Fruit fly (Drosophila melanogaster) whole organism, embryonic: ENCODE measurements around the gene Sf3b3.

Source experiments
- BEAF-32 ChIP-seq: fragments of 200-800 bp; sonication (Bioruptor generic); optimal IDR thresholded peaks from 3 replicates; lab custom pipeline; 2017; ENCODE audit warnings: missing biosample characterization, missing genetic modification characterization, mild to moderate bottlenecking, moderate library complexity, missing genetic modification reagents
- C15 ChIP-seq: fragments of 200-800 bp; sonication (Bioruptor generic); IDR thresholded peaks from 3 replicates; pipeline ENCODE4 v1.3.6; 2022; ENCODE audit warnings: missing biosample characterization, missing genetic modification characterization
- CG11456 ChIP-seq: fragments of 200-800 bp; sonication (Bioruptor generic); IDR thresholded peaks from 3 replicates; pipeline ENCODE4 v1.3.6; 2022; ENCODE audit warnings: missing biosample characterization, missing genetic modification characterization
- CG12155 ChIP-seq: fragments of 200-800 bp; sonication (Bioruptor generic); optimal IDR thresholded peaks from 3 replicates; lab custom pipeline; 2016; ENCODE audit warnings: missing biosample characterization, missing genetic modification characterization
- CG12299 ChIP-seq: fragments of 200-800 bp; sonication (Bioruptor generic); optimal IDR thresholded peaks from 2 replicates; lab custom pipeline; 2018; ENCODE audit warnings: missing biosample characterization, mild to moderate bottlenecking, missing genetic modification characterization
- CG12744 ChIP-seq: fragments of 200-800 bp; sonication (Bioruptor generic); optimal IDR thresholded peaks from 2 replicates; lab custom pipeline; 2016; ENCODE audit warnings: missing biosample characterization, missing genetic modification characterization
- CG14014 ChIP-seq: fragments of 200-800 bp; sonication (Bioruptor generic); IDR thresholded peaks from 2 replicates; pipeline ENCODE4 v1.3.6; 2022; ENCODE audit warnings: missing biosample characterization, missing genetic modification characterization
- CG1602 ChIP-seq: fragments of 200-800 bp; sonication (Bioruptor generic); optimal IDR thresholded peaks from 3 replicates; lab custom pipeline; 2016; ENCODE audit warnings: missing biosample characterization, missing genetic modification characterization
- CG16813 ChIP-seq: fragments of 200-800 bp; sonication (Bioruptor generic); IDR thresholded peaks from 3 replicates; pipeline ENCODE4 v1.3.6; 2022; ENCODE audit warnings: missing biosample characterization, missing genetic modification characterization; ENCODE audit not compliant: partially characterized antibody
- CG17568 ChIP-seq: fragments of 200-800 bp; sonication (Bioruptor generic); optimal IDR thresholded peaks from 2 replicates; lab custom pipeline; 2018; ENCODE audit warnings: missing biosample characterization, mild to moderate bottlenecking, missing genetic modification characterization, moderate library complexity
- CG30403 ChIP-seq: fragments of 200-800 bp; sonication (Bioruptor generic); optimal IDR thresholded peaks from 3 replicates; lab custom pipeline; 2016; ENCODE audit warnings: missing biosample characterization, missing genetic modification characterization
- CG3065 ChIP-seq: fragments of 200-800 bp; sonication (Bioruptor generic); optimal IDR thresholded peaks from 2 replicates; lab custom pipeline; 2016; ENCODE audit warnings: missing biosample characterization, missing genetic modification characterization
- CG34224 ChIP-seq: fragments of 200-800 bp; sonication (Bioruptor generic); IDR thresholded peaks from 3 replicates; pipeline ENCODE4 v1.3.6; 2022; ENCODE audit warnings: missing biosample characterization, missing genetic modification characterization; ENCODE audit not compliant: partially characterized antibody
- CG3726 ChIP-seq: fragments of 200-800 bp; sonication (Bioruptor generic); IDR thresholded peaks from 3 replicates; pipeline ENCODE4, ENCODE4 v1.3.6; 2022; ENCODE audit warnings: missing biosample characterization, missing genetic modification characterization
- CG4424 ChIP-seq: fragments of 200-800 bp; sonication (Bioruptor generic); optimal IDR thresholded peaks from 3 replicates; lab custom pipeline; 2016; ENCODE audit warnings: missing biosample characterization, missing genetic modification characterization
- CG6175 ChIP-seq: fragments of 200-800 bp; sonication (Bioruptor generic); IDR thresholded peaks from 3 replicates; pipeline ENCODE4 v1.3.6; 2022; ENCODE audit warnings: missing biosample characterization, missing genetic modification characterization
- CG8290 ChIP-seq, 3 experiments: fragments of 200-800 bp; sonication (Bioruptor generic); optimal IDR thresholded peaks; 2 replicates each; lab custom pipeline; 2016 to 2019; ENCODE audit warnings: missing biosample characterization in 3 of 3, missing genetic modification characterization in 3 of 3, mild to moderate bottlenecking in 2 of 3, moderate library complexity in 1 of 3
- CG9932 ChIP-seq: fragments of 200-800 bp; sonication (Bioruptor generic); IDR thresholded peaks from 2 replicates; pipeline ENCODE4 v1.3.6; 2022; ENCODE audit warnings: missing biosample characterization, missing genetic modification characterization
- CrebB ChIP-seq: fragments of 200-800 bp; sonication (Bioruptor generic); optimal IDR thresholded peaks from 3 replicates; lab custom pipeline; 2018; ENCODE audit warnings: missing biosample characterization, mild to moderate bottlenecking, missing genetic modification characterization
- Dfd ChIP-seq, 2 experiments: fragments of >200 bp; optimal IDR thresholded peaks; 2 replicates each; lab custom pipeline; 2017; ENCODE audit warnings: missing biosample characterization in 2 of 2, missing genetic modification characterization in 2 of 2
- Dip2 ChIP-seq: fragments of 200-800 bp; sonication (Bioruptor generic); IDR thresholded peaks from 2 replicates; pipeline ENCODE4 v1.3.6; 2022; ENCODE audit warnings: missing biosample characterization, missing genetic modification characterization
- E2f1 ChIP-seq: fragments of 200-800 bp; sonication (Bioruptor generic); IDR thresholded peaks from 2 replicates; pipeline ENCODE4 v1.3.6; 2022; ENCODE audit warnings: missing biosample characterization, missing genetic modification characterization
- Ets97D ChIP-seq: fragments of 200-800 bp; sonication (Bioruptor generic); optimal IDR thresholded peaks from 3 replicates; lab custom pipeline; 2016; ENCODE audit warnings: missing biosample characterization, missing genetic modification characterization
- HLH3B ChIP-seq: fragments of 200-800 bp; sonication (Bioruptor generic); IDR thresholded peaks from 2 replicates; pipeline ENCODE4 v1.3.6; 2022; ENCODE audit warnings: missing biosample characterization, missing genetic modification characterization
- HmgZ ChIP-seq: fragments of 200-800 bp; sonication (Bioruptor generic); optimal IDR thresholded peaks from 2 replicates; lab custom pipeline; 2018; ENCODE audit warnings: missing biosample characterization, mild to moderate bottlenecking, missing genetic modification characterization
- Hmr ChIP-seq: fragments of 200-800 bp; sonication (Bioruptor generic); optimal IDR thresholded peaks from 3 replicates; lab custom pipeline; 2017; ENCODE audit warnings: mild to moderate bottlenecking, missing biosample characterization, missing genetic modification reagents, missing genetic modification characterization
- Kr ChIP-seq: fragments of 200-800 bp; sonication (Bioruptor generic); optimal IDR thresholded peaks from 2 replicates; lab custom pipeline; 2017; ENCODE audit warnings: missing biosample characterization, mild to moderate bottlenecking, missing genetic modification characterization
- Lim3 ChIP-seq: fragments of 200-800 bp; sonication (Bioruptor generic); IDR thresholded peaks from 2 replicates; pipeline ENCODE4 v1.3.6; 2022; ENCODE audit warnings: missing biosample characterization, missing genetic modification characterization
- NFAT ChIP-seq: fragments of 200-800 bp; sonication (Bioruptor generic); IDR thresholded peaks from 2 replicates; pipeline ENCODE4 v1.3.6; 2022; ENCODE audit warnings: missing biosample characterization, missing genetic modification characterization
- Optix ChIP-seq: fragments of 200-800 bp; sonication (Bioruptor generic); IDR thresholded peaks from 3 replicates; pipeline ENCODE4 v1.3.6; 2022; ENCODE audit warnings: missing biosample characterization, missing genetic modification characterization
- Sin3A ChIP-seq: fragments of >200 bp; optimal IDR thresholded peaks from 2 replicates; lab custom pipeline; 2018
- amos ChIP-seq: fragments of 200-800 bp; sonication (Bioruptor generic); IDR thresholded peaks from 2 replicates; pipeline ENCODE4 v1.3.6; 2022; ENCODE audit warnings: missing biosample characterization, missing genetic modification characterization; ENCODE audit not compliant: partially characterized antibody
- aop ChIP-seq: fragments of 200-800 bp; sonication (Bioruptor generic); IDR thresholded peaks from 2 replicates; pipeline ENCODE4 v1.3.6; 2022; ENCODE audit warnings: missing biosample characterization, missing genetic modification characterization
- ara ChIP-seq: fragments of 200-800 bp; sonication (Bioruptor generic); IDR thresholded peaks from 2 replicates; pipeline ENCODE4 v1.3.6; 2022; ENCODE audit warnings: missing biosample characterization, missing genetic modification characterization
- bsh ChIP-seq, 2 experiments: fragments of 200-800 bp; sonication (Bioruptor generic); optimal IDR thresholded peaks; 2 replicates each; lab custom pipeline; 2017 to 2018; ENCODE audit warnings: mild to moderate bottlenecking in 2 of 2, missing biosample characterization in 2 of 2, missing genetic modification characterization in 2 of 2, moderate library complexity in 1 of 2
- chn ChIP-seq: fragments of 200-800 bp; sonication (Bioruptor generic); optimal IDR thresholded peaks from 2 replicates; lab custom pipeline; 2016; ENCODE audit warnings: missing biosample characterization, missing genetic modification characterization
- exex ChIP-seq: fragments of 200-800 bp; sonication (Bioruptor generic); optimal IDR thresholded peaks from 4 replicates; lab custom pipeline; 2018; ENCODE audit warnings: missing biosample characterization, mild to moderate bottlenecking, missing genetic modification characterization, moderate library complexity
- fd102C ChIP-seq: fragments of 200-800 bp; sonication (Bioruptor generic); optimal IDR thresholded peaks from 2 replicates; lab custom pipeline; 2018; ENCODE audit warnings: missing biosample characterization, mild to moderate bottlenecking, missing genetic modification characterization, moderate library complexity
- fd96Cb ChIP-seq: fragments of 200-800 bp; sonication (Bioruptor generic); optimal IDR thresholded peaks from 2 replicates; lab custom pipeline; 2018; ENCODE audit warnings: missing biosample characterization, mild to moderate bottlenecking, missing genetic modification characterization, moderate library complexity
- grn ChIP-seq: fragments of 200-800 bp; sonication (Bioruptor generic); optimal IDR thresholded peaks from 3 replicates; lab custom pipeline; 2017; ENCODE audit warnings: missing biosample characterization, missing genetic modification characterization
- hth ChIP-seq: fragments of >200 bp; optimal IDR thresholded peaks from 2 replicates; lab custom pipeline; 2017; ENCODE audit warnings: inconsistent platforms
- inv ChIP-seq: fragments of 200-800 bp; sonication (Bioruptor generic); IDR thresholded peaks from 2 replicates; pipeline ENCODE4 v1.3.6; 2022; ENCODE audit warnings: missing biosample characterization, missing genetic modification characterization; ENCODE audit not compliant: partially characterized antibody
- nom ChIP-seq: fragments of 200-800 bp; sonication (Bioruptor generic); optimal IDR thresholded peaks from 2 replicates; lab custom pipeline; 2017; ENCODE audit warnings: missing biosample characterization, missing genetic modification characterization, mild to moderate bottlenecking, moderate library complexity, missing genetic modification reagents
- odd ChIP-seq: fragments of 200-800 bp; sonication (Bioruptor generic); optimal IDR thresholded peaks from 2 replicates; lab custom pipeline; 2017; ENCODE audit warnings: missing biosample characterization, mild to moderate bottlenecking, missing genetic modification characterization
- onecut ChIP-seq: fragments of 200-800 bp; sonication (Bioruptor generic); IDR thresholded peaks from 2 replicates; pipeline ENCODE4 v1.3.6; 2022; ENCODE audit warnings: missing biosample characterization, missing genetic modification characterization
- pb ChIP-seq: fragments of 200-800 bp; sonication (Bioruptor generic); optimal IDR thresholded peaks from 3 replicates; lab custom pipeline; 2016; ENCODE audit warnings: missing biosample characterization, missing genetic modification characterization
- psq ChIP-seq: fragments of 200-800 bp; sonication (Bioruptor generic); optimal IDR thresholded peaks from 2 replicates; lab custom pipeline; 2017; ENCODE audit warnings: missing biosample characterization, missing genetic modification characterization
- pum ChIP-seq: fragments of 200-800 bp; sonication (Bioruptor generic); optimal IDR thresholded peaks from 2 replicates; lab custom pipeline; 2016; ENCODE audit warnings: missing biosample characterization, missing genetic modification characterization
- salm ChIP-seq: fragments of 200-800 bp; sonication (Bioruptor generic); optimal IDR thresholded peaks from 2 replicates; lab custom pipeline; 2018; ENCODE audit warnings: missing biosample characterization, mild to moderate bottlenecking, missing genetic modification characterization
- tx ChIP-seq: fragments of 200-800 bp; sonication (Bioruptor generic); optimal IDR thresholded peaks from 2 replicates; lab custom pipeline; 2016; ENCODE audit warnings: missing biosample characterization, missing genetic modification characterization
- zf30C ChIP-seq: fragments of 200-800 bp; sonication (Bioruptor generic); optimal IDR thresholded peaks from 3 replicates; lab custom pipeline; 2018; ENCODE audit warnings: missing biosample characterization, mild to moderate bottlenecking, missing genetic modification characterization

Sf3b3 gene

dm6 chr3L:813229-813837, 19.9 kb downstream of the Sf3b3 start (continued):
- TF ChIP-seq CG34224 (GFP tag; lab: Robert Waterston, UW) (no peak), salm (tag; lab: Kevin White, UChicago) (no peak), CG17568 (GFP tag; lab: Kevin White, UChicago) (no peak), CG3726 (no peak), CG30403 (no peak), Optix (GFP tag; lab: Robert Waterston, UW) (no peak), ara (GFP tag; lab: Robert Waterston, UW) (0 out of 2 replicates have a peak, but pooled peaks have one; percentile 15), aop (no peak), Sin3A (lab: Kevin White, UChicago) (no peak), CG9932 (GFP tag; lab: Robert Waterston, UW) (no peak), CG12299 (tag; lab: Kevin White, UChicago) (no peak), chn (GFP tag; lab: Kevin White, UChicago) (no peak), NFAT (GFP tag; lab: Robert Waterston, UW) (no peak), nom (GFP tag; lab: Kevin White, UChicago) (peak; percentile 58), CG1602 (GFP tag; lab: Kevin White, UChicago) (no peak), BEAF-32 (no peak), tx (no peak), grn (GFP tag; lab: Kevin White, UChicago) (no peak), odd (GFP tag; lab: Kevin White, UChicago) (no peak), fd96Cb (tag; lab: Kevin White, UChicago) (no peak), CG3065 (GFP tag; lab: Kevin White, UChicago) (no peak), hth (no peak), Hmr (GFP tag; lab: Kevin White, UChicago) (no peak), pb (GFP tag; lab: Kevin White, UChicago) (no peak), Kr (GFP tag; lab: Kevin White, UChicago) (no peak), CG12155 (GFP tag; lab: Kevin White, UChicago) (no peak), CrebB (tag; lab: Kevin White, UChicago) (no peak), CG16813 (GFP tag; lab: Robert Waterston, UW) (no peak), exex (no peak), Ets97D (GFP tag; lab: Kevin White, UChicago) (no peak), Dfd (GFP tag; optimal IDR thresholded peaks at IDR 0.05; lab: Kevin White, UChicago) (no peak), E2f1 (GFP tag; lab: Robert Waterston, UW) (no peak), C15 (GFP tag; lab: Robert Waterston, UW) (no peak), zf30C (GFP tag; lab: Kevin White, UChicago) (no peak), HLH3B (GFP tag; lab: Robert Waterston, UW) (peak; percentile 43; the same call in 1 of the 2 replicates), psq (GFP tag; lab: Kevin White, UChicago) (no peak), CG8290 (GFP tag; optimal IDR thresholded peaks at IDR 0.05; lab: Kevin White, UChicago) (no peak), CG8290 (tag; optimal IDR thresholded peaks at IDR 0.05; lab: Kevin White, UChicago) (no peak), onecut (GFP tag; lab: Robert Waterston, UW) (no peak), inv (GFP tag; lab: Robert Waterston, UW) (no peak), CG11456 (GFP tag; lab: Robert Waterston, UW) (no peak), CG12744 (GFP tag; lab: Kevin White, UChicago) (no peak), CG14014 (GFP tag; lab: Robert Waterston, UW) (no peak), Lim3 (peak; percentile 29; the same call in 1 of the 2 replicates), CG4424 (GFP tag; lab: Kevin White, UChicago) (no peak), fd102C (GFP tag; lab: Kevin White, UChicago) (no peak), bsh (GFP tag; optimal IDR thresholded peaks at IDR 0.05; lab: Kevin White, UChicago) (peak; percentile 44 to 86), CG6175 (GFP tag; lab: Robert Waterston, UW) (no peak), HmgZ (no peak), amos (GFP tag; lab: Robert Waterston, UW) (no peak), Dip2 (GFP tag; lab: Robert Waterston, UW) (no peak), pum (GFP tag; lab: Kevin White, UChicago) (no peak)
